Worm (Caenorhabditis elegans) whole organism, mixed stage, embryonic: ENCODE measurements around the gene slcr-46.1.

ENCODE experiments used
- M03D4.4 ChIP-seq: sonication (generic microtip); optimal IDR thresholded peaks from 2 replicates; lab custom pipeline; 2017; ENCODE audit warnings: mild to moderate bottlenecking, missing genetic modification characterization, missing compliant biosample characterization
- bed-3 ChIP-seq: fragments of 200-800 bp; sonication (Bioruptor generic); optimal IDR thresholded peaks from 3 replicates; lab custom pipeline; 2018; ENCODE audit warnings: mild to moderate bottlenecking, missing genetic modification characterization, moderate library complexity, missing compliant biosample characterization
- blmp-1 ChIP-seq: fragments of 150-350 bp; optimal IDR thresholded peaks from 2 replicates; lab custom pipeline; 2014; ENCODE audit warnings: missing biosample characterization, missing genetic modification characterization
- ceh-39 ChIP-seq: fragments of 150-350 bp; optimal IDR thresholded peaks from 2 replicates; lab custom pipeline; 2014; ENCODE audit warnings: missing biosample characterization, missing genetic modification characterization
- ceh-43 ChIP-seq: fragments of 200-800 bp; sonication (Bioruptor generic); optimal IDR thresholded peaks from 2 replicates; lab custom pipeline; 2018; ENCODE audit warnings: mild to moderate bottlenecking, missing genetic modification characterization, moderate library complexity, missing compliant biosample characterization
- ceh-83 ChIP-seq: fragments of 200-800 bp; sonication (Bioruptor generic); optimal IDR thresholded peaks from 2 replicates; lab custom pipeline; 2018; ENCODE audit warnings: mild to moderate bottlenecking, missing genetic modification characterization, missing compliant biosample characterization
- ces-1 ChIP-seq: fragments of 150-350 bp; optimal IDR thresholded peaks from 2 replicates; lab custom pipeline; 2014; ENCODE audit warnings: missing biosample characterization, missing genetic modification reagents, missing genetic modification characterization
- cnd-1 ChIP-seq: fragments of 200-800 bp; sonication (Bioruptor generic); optimal IDR thresholded peaks from 2 replicates; lab custom pipeline; 2018; ENCODE audit warnings: mild to moderate bottlenecking, missing genetic modification characterization, missing compliant biosample characterization
- elt-3 ChIP-seq: fragments of 150-350 bp; optimal IDR thresholded peaks from 2 replicates; lab custom pipeline; 2014; ENCODE audit warnings: missing biosample characterization, missing genetic modification characterization
- flh-1 ChIP-seq: fragments of 200-800 bp; sonication (Bioruptor generic); optimal IDR thresholded peaks from 2 replicates; lab custom pipeline; 2018; ENCODE audit warnings: mild to moderate bottlenecking, missing genetic modification characterization, moderate library complexity, missing compliant biosample characterization
- ham-2 ChIP-seq: fragments of 200-800 bp; sonication (Bioruptor generic); optimal IDR thresholded peaks from 2 replicates; lab custom pipeline; 2018; ENCODE audit warnings: mild to moderate bottlenecking, missing genetic modification characterization, missing compliant biosample characterization
- hlh-1 ChIP-seq: fragments of 150-350 bp; optimal IDR thresholded peaks from 2 replicates; lab custom pipeline; 2014; ENCODE audit warnings: missing biosample characterization, missing genetic modification reagents, missing genetic modification characterization
- lin-13 ChIP-seq: fragments of 150-350 bp; optimal IDR thresholded peaks from 2 replicates; lab custom pipeline; 2014; ENCODE audit warnings: missing biosample characterization, missing genetic modification characterization
- lin-32 ChIP-seq: fragments of 200-800 bp; sonication (Bioruptor generic); optimal IDR thresholded peaks from 2 replicates; lab custom pipeline; 2018; ENCODE audit warnings: mild to moderate bottlenecking, missing genetic modification characterization, missing compliant biosample characterization
- lsy-2 ChIP-seq: fragments of 150-350 bp; optimal IDR thresholded peaks from 2 replicates; lab custom pipeline; 2014; ENCODE audit warnings: missing biosample characterization, missing genetic modification characterization
- mab-5 ChIP-seq: fragments of 150-350 bp; optimal IDR thresholded peaks from 2 replicates; lab custom pipeline; 2014; ENCODE audit warnings: missing biosample characterization, missing genetic modification characterization
- mep-1 ChIP-seq: fragments of 150-350 bp; optimal IDR thresholded peaks from 2 replicates; lab custom pipeline; 2017; ENCODE audit warnings: missing biosample characterization, missing genetic modification reagents, missing genetic modification characterization, inconsistent platforms
- mls-2 ChIP-seq: sonication (generic microtip); optimal IDR thresholded peaks from 2 replicates; lab custom pipeline; 2016; ENCODE audit warnings: mild to moderate bottlenecking, missing genetic modification characterization, moderate library complexity, missing compliant biosample characterization
- nhr-12 ChIP-seq: fragments of 150-350 bp; optimal IDR thresholded peaks from 2 replicates; lab custom pipeline; 2014; ENCODE audit warnings: missing biosample characterization, missing genetic modification characterization
- nhr-237 ChIP-seq: fragments of 150-350 bp; optimal IDR thresholded peaks from 2 replicates; lab custom pipeline; 2014; ENCODE audit warnings: missing biosample characterization, missing genetic modification characterization
- nhr-28 ChIP-seq: fragments of 150-350 bp; optimal IDR thresholded peaks from 2 replicates; lab custom pipeline; 2014; ENCODE audit warnings: missing biosample characterization, missing genetic modification characterization
- nhr-76 ChIP-seq: sonication (generic microtip); optimal IDR thresholded peaks from 2 replicates; lab custom pipeline; 2017; ENCODE audit warnings: missing biosample characterization, missing genetic modification characterization
- pha-4 ChIP-seq: fragments of 150-350 bp; optimal IDR thresholded peaks from 2 replicates; lab custom pipeline; 2018; ENCODE audit warnings: missing biosample characterization, missing genetic modification reagents, missing genetic modification characterization
- sem-2 ChIP-seq: fragments of 200-800 bp; sonication (Bioruptor generic); optimal IDR thresholded peaks from 2 replicates; lab custom pipeline; 2018; ENCODE audit warnings: mild to moderate bottlenecking, missing genetic modification characterization, missing compliant biosample characterization
- snpc-4 ChIP-seq: fragments of 150-350 bp; optimal IDR thresholded peaks from 2 replicates; lab custom pipeline; 2014; ENCODE audit warnings: missing biosample characterization, missing genetic modification characterization
- sptf-1 ChIP-seq: sonication (generic microtip); optimal IDR thresholded peaks from 2 replicates; lab custom pipeline; 2017; ENCODE audit warnings: mild to moderate bottlenecking, missing genetic modification characterization, moderate library complexity, missing compliant biosample characterization
- tbx-8 ChIP-seq: fragments of 200-800 bp; sonication (Bioruptor generic); optimal IDR thresholded peaks from 2 replicates; lab custom pipeline; 2018; ENCODE audit warnings: mild to moderate bottlenecking, missing genetic modification characterization, moderate library complexity, missing compliant biosample characterization
- unc-120 ChIP-seq: sonication (generic microtip); optimal IDR thresholded peaks from 2 replicates; lab custom pipeline; 2017; ENCODE audit warnings: missing genetic modification characterization, missing compliant biosample characterization; ENCODE audit not compliant: poor library complexity, severe bottlenecking
- unc-39 ChIP-seq: fragments of 150-350 bp; optimal IDR thresholded peaks from 2 replicates; lab custom pipeline; 2014; ENCODE audit warnings: missing biosample characterization, missing genetic modification characterization
- unc-62 ChIP-seq: fragments of 150-350 bp; optimal IDR thresholded peaks from 2 replicates; lab custom pipeline; 2014; ENCODE audit warnings: missing biosample characterization, missing genetic modification reagents, missing genetic modification characterization
- zip-8 ChIP-seq: fragments of 150-350 bp; optimal IDR thresholded peaks from 2 replicates; lab custom pipeline; 2014; ENCODE audit warnings: missing biosample characterization, missing genetic modification characterization
- ztf-11 ChIP-seq: fragments of 150-350 bp; optimal IDR thresholded peaks from 2 replicates; lab custom pipeline; 2014; ENCODE audit warnings: missing biosample characterization, missing genetic modification characterization

The slcr-46.1 gene

DNA sequence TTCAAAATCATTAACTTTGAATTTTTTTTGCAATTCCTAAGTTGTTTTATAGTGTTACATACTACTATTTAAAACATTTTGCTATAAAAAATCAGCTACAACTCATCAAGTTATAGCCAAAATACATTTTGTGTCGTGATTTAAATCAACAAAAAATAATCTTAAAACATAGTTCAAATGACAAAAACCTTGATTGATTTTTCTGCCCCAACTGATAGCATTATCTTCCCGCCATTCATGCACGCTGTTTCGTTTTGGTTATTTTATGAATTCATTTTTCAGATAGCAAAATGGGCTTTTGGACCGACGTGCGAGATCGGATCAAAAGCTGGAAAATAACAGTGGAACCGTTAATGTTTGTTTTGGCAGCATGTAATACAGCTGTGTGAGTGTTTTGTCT is at the start of gene slcr-46.1:
slcr-46.1 (plus strand) TSS at position 274 of the 400 bp plus-strand sequence.
- TF ChIP-seq snpc-4 (no peak), lin-32 (GFP tag; lab: Kevin White, UChicago) (no peak), unc-39 (no peak), nhr-237 (no peak), ztf-11 (tag; lab: Kevin White, UChicago) (no peak), ceh-83 (GFP tag; lab: Kevin White, UChicago) (no peak), zip-8 (tag; lab: Kevin White, UChicago) (no peak), mls-2 (tag; lab: Kevin White, UChicago) (no peak), ceh-39 (tag; lab: Kevin White, UChicago) (no peak), hlh-1 (no peak), ham-2 (GFP tag; lab: Kevin White, UChicago) (no peak), cnd-1 (tag; lab: Kevin White, UChicago) (no peak), elt-3 (tag; lab: Kevin White, UChicago) (no peak), mep-1 (tag; lab: Kevin White, UChicago) (no peak), nhr-28 (tag; lab: Kevin White, UChicago) (no peak), lin-13 (tag; lab: Kevin White, UChicago) (no peak), tbx-8 (GFP tag; lab: Kevin White, UChicago) (no peak), mab-5 (tag; lab: Kevin White, UChicago) (no peak)

DNA sequence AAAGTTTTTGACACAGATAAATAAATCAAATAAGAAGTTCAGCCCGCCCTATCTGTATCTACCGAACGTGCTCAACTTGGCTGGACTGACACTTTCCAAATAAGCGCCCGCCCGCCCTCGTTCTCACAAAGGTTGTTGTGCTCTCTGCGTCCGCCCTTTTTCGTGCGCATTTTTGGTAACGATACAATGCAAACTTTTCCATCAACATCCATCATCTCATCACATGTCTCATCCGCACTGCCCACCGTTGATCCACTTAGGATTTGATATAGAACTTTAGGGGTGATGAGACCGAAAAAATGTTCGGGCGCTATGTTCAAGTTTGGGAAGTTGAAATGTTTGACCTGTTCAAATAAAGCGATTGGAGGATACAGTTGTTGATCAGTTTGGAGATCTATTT is 46.6 kb upstream of the slcr-46.1 start, which contains the start of gene C05E11.7:
C05E11.7 (minus strand) TSS at position 101 of the 400 bp plus-strand sequence.
- TF ChIP-seq nhr-237 = no peak
- TF ChIP-seq mep-1 (tag; lab: Kevin White, UChicago) = no peak
- TF ChIP-seq unc-120 (tag; lab: Kevin White, UChicago) = no peak
- TF ChIP-seq elt-3 (tag; lab: Kevin White, UChicago) = no peak

DNA sequence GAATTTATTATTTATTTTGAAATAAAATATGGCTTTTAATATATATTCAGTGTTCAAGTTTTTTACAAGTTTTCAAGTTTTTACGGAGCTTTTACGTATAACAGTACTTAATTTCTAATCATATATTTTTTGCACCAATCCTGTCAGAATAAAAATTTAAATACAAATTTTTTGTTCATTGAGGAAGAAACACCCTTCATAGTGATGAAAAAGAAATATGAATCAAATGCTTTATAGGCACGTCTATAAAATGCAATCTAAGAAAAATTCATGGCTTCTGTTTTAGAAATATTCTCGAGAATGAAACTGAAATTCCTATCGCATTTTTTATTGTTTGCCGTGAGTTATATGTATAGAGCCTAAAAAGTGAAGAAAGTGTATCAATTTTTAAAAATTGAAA is 45.5 kb upstream of the slcr-46.1 start, which contains the start of gene C05E11.2:
C05E11.2 (plus strand) TSS at position 301 of the 400 bp plus-strand sequence.
- TF ChIP-seq sem-2 (GFP tag; lab: Kevin White, UChicago) (no peak), unc-62 (GFP tag; lab: Kevin White, UChicago) (no peak), ces-1 (GFP tag; lab: Kevin White, UChicago) (no peak), zip-8 (tag; lab: Kevin White, UChicago) (no peak), unc-39 (no peak), nhr-76 (tag; lab: Kevin White, UChicago) (no peak), sptf-1 (tag; lab: Kevin White, UChicago) (no peak), ztf-11 (tag; lab: Kevin White, UChicago) (no peak)
- TF ChIP-seq, all 35 proteins: peak for 0

DNA sequence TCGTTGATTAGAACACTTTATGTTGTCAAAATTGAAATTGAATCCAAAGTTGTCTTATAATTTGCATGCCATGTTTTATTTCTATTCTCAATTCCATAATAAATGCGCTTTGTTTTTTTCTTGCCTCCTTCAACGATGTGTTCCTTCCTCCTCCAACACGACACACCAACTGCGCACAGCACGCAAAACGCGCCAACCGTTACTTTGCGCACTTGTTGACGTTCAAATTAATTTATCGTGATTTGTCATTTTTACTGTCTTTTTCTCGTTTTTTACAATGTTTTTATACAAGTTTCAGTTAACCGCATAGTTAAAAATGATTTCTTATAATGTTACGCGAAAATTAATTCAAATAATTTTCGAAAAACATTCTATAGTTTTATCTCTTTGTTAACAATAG is 44.2 kb upstream of the slcr-46.1 start:
- TF ChIP-seq hlh-1 (peak; percentile 18), lsy-2 (peak; percentile 41), sptf-1 (tag; lab: Kevin White, UChicago) (no peak), ces-1 (GFP tag; lab: Kevin White, UChicago) (peak; percentile 68), nhr-76 (tag; lab: Kevin White, UChicago) (no peak), mep-1 (tag; lab: Kevin White, UChicago) (peak; percentile 48), lin-13 (tag; lab: Kevin White, UChicago) (peak; percentile 63)

DNA sequence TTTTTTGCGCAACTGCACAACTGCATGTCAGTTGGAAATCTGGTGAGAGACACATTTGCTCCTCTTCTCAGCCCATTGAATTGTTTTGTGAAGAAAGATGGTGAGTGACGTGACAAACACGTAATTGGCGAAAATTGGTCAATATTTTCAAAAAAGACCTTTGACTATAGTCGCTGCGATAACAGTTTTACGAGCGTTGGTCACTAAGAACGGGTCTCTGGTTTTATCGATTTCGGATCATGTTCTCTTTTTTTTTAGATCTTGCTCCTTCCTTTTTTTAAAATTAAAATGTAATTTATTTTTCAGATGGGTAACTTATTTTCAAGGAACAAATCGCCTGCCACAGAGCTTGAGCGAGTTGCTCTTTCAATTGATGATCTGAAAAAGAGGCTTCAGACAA is 43.7 kb upstream of the slcr-46.1 start, which contains the start of gene lnp-1:
lnp-1 (plus strand) TSS at position 301 of the 400 bp plus-strand sequence.
- TF ChIP-seq snpc-4 = no peak

DNA sequence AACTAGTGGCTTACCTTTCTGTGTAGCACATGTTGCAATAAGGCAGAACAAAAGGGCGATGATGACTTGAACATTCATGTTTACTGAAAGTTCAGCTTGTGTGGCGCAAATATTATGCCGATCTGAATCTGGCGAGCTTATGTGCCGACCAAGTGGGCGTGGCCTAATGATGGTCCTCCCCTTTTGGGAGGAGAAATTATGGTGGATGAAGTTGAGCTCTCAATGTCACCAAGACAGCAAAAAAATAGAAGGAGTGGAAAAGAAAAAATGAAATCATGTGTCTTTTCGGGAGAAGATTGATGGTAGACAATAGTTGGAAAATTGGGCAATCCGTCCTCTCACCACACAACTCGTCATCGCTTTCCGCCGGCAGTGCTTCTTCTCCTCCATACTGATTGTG is 39.9 kb upstream of the slcr-46.1 start, which contains the start of gene flp-12:
flp-12 (minus strand) TSS at position 101 of the 400 bp plus-strand sequence.
- no peak for TF ChIP-seq sem-2 (GFP tag; lab: Kevin White, UChicago)
- TF ChIP-seq unc-120 (tag; lab: Kevin White, UChicago) = no peak
- no peak for TF ChIP-seq lin-32 (GFP tag; lab: Kevin White, UChicago)
- no peak for TF ChIP-seq ceh-43
- no peak for TF ChIP-seq bed-3 (GFP tag; lab: Kevin White, UChicago)
- no peak for TF ChIP-seq lsy-2
- TF ChIP-seq blmp-1 (tag; lab: Kevin White, UChicago) = no peak
- no peak for TF ChIP-seq pha-4
- no peak for TF ChIP-seq nhr-28 (tag; lab: Kevin White, UChicago)
- TF ChIP-seq M03D4.4 (tag; lab: Kevin White, UChicago) = no peak
- TF ChIP-seq unc-62 (GFP tag; lab: Kevin White, UChicago) = no peak
- TF ChIP-seq ham-2 (GFP tag; lab: Kevin White, UChicago) = no peak
- TF ChIP-seq sptf-1 (tag; lab: Kevin White, UChicago) = no peak
- TF ChIP-seq flh-1 (GFP tag; lab: Kevin White, UChicago) = no peak
- TF ChIP-seq unc-39 = no peak
- no peak for TF ChIP-seq ceh-39 (tag; lab: Kevin White, UChicago)
- no peak for TF ChIP-seq nhr-12 (tag; lab: Kevin White, UChicago)
- TF ChIP-seq hlh-1 = no peak
- TF ChIP-seq zip-8 (tag; lab: Kevin White, UChicago) = no peak
